Fruit fly (Drosophila melanogaster) whole organism, embryonic: ENCODE measurements around the gene Prosalpha6.
A peak's percentile ranks its signal among the peaks of the same experiment; 100 is the strongest.

Experiments
- Antp ChIP-seq: fragments of 200-800 bp; sonication (Bioruptor generic); optimal IDR thresholded peaks from 3 replicates; lab custom pipeline; 2016; ENCODE audit warnings: missing biosample characterization, missing genetic modification characterization
- Atf3 ChIP-seq: fragments of 200-800 bp; sonication (Bioruptor generic); optimal IDR thresholded peaks from 3 replicates; lab custom pipeline; 2016; ENCODE audit warnings: missing biosample characterization, missing genetic modification characterization
- Blimp-1 ChIP-seq: fragments of 200-800 bp; sonication (Bioruptor generic); optimal IDR thresholded peaks from 3 replicates; lab custom pipeline; 2018; ENCODE audit warnings: missing biosample characterization, missing genetic modification characterization, mild to moderate bottlenecking, moderate library complexity, missing genetic modification reagents
- CG10267 ChIP-seq: fragments of 200-800 bp; sonication (Bioruptor generic); optimal IDR thresholded peaks from 2 replicates; lab custom pipeline; 2018; ENCODE audit warnings: missing biosample characterization, mild to moderate bottlenecking, missing genetic modification characterization, moderate library complexity
- CG12104 ChIP-seq: fragments of 200-800 bp; sonication (Bioruptor generic); optimal IDR thresholded peaks from 3 replicates; lab custom pipeline; 2016; ENCODE audit warnings: missing biosample characterization, missing genetic modification characterization
- CG12391 ChIP-seq: fragments of 200-800 bp; sonication (Bioruptor generic); optimal IDR thresholded peaks from 3 replicates; lab custom pipeline; 2018; ENCODE audit warnings: missing biosample characterization, mild to moderate bottlenecking, missing genetic modification characterization, moderate library complexity
- CG13287 ChIP-seq: fragments of 200-800 bp; sonication (Bioruptor generic); IDR thresholded peaks from 2 replicates; pipeline ENCODE4 v1.3.6; 2022; ENCODE audit warnings: missing biosample characterization, missing genetic modification characterization; ENCODE audit not compliant: partially characterized antibody
- CG13894 ChIP-seq: fragments of 200-800 bp; sonication (Bioruptor generic); optimal IDR thresholded peaks from 3 replicates; lab custom pipeline; 2018; ENCODE audit warnings: missing biosample characterization, mild to moderate bottlenecking, missing genetic modification characterization, moderate library complexity
- CG14441 ChIP-seq: fragments of 200-800 bp; sonication (Bioruptor generic); IDR thresholded peaks from 2 replicates; pipeline ENCODE4 v1.3.6; 2022; ENCODE audit warnings: missing biosample characterization, missing genetic modification characterization
- CG30403 ChIP-seq: fragments of 200-800 bp; sonication (Bioruptor generic); optimal IDR thresholded peaks from 3 replicates; lab custom pipeline; 2016; ENCODE audit warnings: missing biosample characterization, missing genetic modification characterization
- CG32532 ChIP-seq: fragments of 200-800 bp; sonication (Bioruptor generic); IDR thresholded peaks from 2 replicates; pipeline ENCODE4 v1.3.6; 2022; ENCODE audit warnings: missing biosample characterization, missing genetic modification characterization
- CG4617 ChIP-seq: fragments of 200-800 bp; sonication (Bioruptor generic); optimal IDR thresholded peaks from 3 replicates; lab custom pipeline; 2016; ENCODE audit warnings: missing biosample characterization, missing genetic modification characterization, borderline replicate concordance
- CG4820 ChIP-seq: fragments of 200-800 bp; sonication (Bioruptor generic); optimal IDR thresholded peaks from 3 replicates; lab custom pipeline; 2016; ENCODE audit warnings: missing biosample characterization, missing genetic modification characterization
- CG6689 ChIP-seq: fragments of 200-800 bp; sonication (Bioruptor generic); IDR thresholded peaks from 2 replicates; pipeline ENCODE4 v1.3.6; 2022; ENCODE audit warnings: missing biosample characterization, missing genetic modification characterization
- CG7357 ChIP-seq: fragments of 200-800 bp; sonication (Bioruptor generic); IDR thresholded peaks from 3 replicates; pipeline ENCODE4 v1.3.6; 2022; ENCODE audit warnings: missing biosample characterization, missing genetic modification characterization
- CG8388 ChIP-seq: fragments of 200-800 bp; sonication (Bioruptor generic); optimal IDR thresholded peaks from 2 replicates; lab custom pipeline; 2019; ENCODE audit warnings: missing biosample characterization, mild to moderate bottlenecking, missing genetic modification characterization, moderate library complexity
- CG9437 ChIP-seq: fragments of 200-800 bp; sonication (Bioruptor generic); optimal IDR thresholded peaks from 2 replicates; lab custom pipeline; 2018; ENCODE audit warnings: missing biosample characterization, mild to moderate bottlenecking, missing genetic modification characterization
- CG9932 ChIP-seq: fragments of 200-800 bp; sonication (Bioruptor generic); IDR thresholded peaks from 2 replicates; pipeline ENCODE4 v1.3.6; 2022; ENCODE audit warnings: missing biosample characterization, missing genetic modification characterization
- Camta ChIP-seq: fragments of 200-800 bp; sonication (Bioruptor generic); optimal IDR thresholded peaks from 2 replicates; lab custom pipeline; 2016; ENCODE audit warnings: missing biosample characterization, missing genetic modification characterization
- Dll ChIP-seq: fragments of 200-800 bp; sonication (Bioruptor generic); IDR thresholded peaks from 4 replicates; pipeline ENCODE4 v1.3.6; 2022; ENCODE audit warnings: missing biosample characterization, missing genetic modification characterization; ENCODE audit not compliant: partially characterized antibody
- Ets97D ChIP-seq: fragments of 200-800 bp; sonication (Bioruptor generic); optimal IDR thresholded peaks from 3 replicates; lab custom pipeline; 2016; ENCODE audit warnings: missing biosample characterization, missing genetic modification characterization
- Rx ChIP-seq: fragments of 200-800 bp; sonication (Bioruptor generic); IDR thresholded peaks from 2 replicates; pipeline ENCODE4 v1.3.6; 2022; ENCODE audit warnings: missing biosample characterization, missing genetic modification characterization
- Trl ChIP-seq, 3 experiments: fragments of >200 bp in 2 of 3; fragments of 200-800 bp in 1 of 3; sonication (Bioruptor generic) in 1 of 3; optimal IDR thresholded peaks; 2 replicates in 1 of 3; 3 replicates in 2 of 3; lab custom pipeline; 2016 to 2017; ENCODE audit warnings: missing biosample characterization in 1 of 3, missing genetic modification characterization in 1 of 3
- ara ChIP-seq: fragments of 200-800 bp; sonication (Bioruptor generic); IDR thresholded peaks from 2 replicates; pipeline ENCODE4 v1.3.6; 2022; ENCODE audit warnings: missing biosample characterization, missing genetic modification characterization
- ash1 ChIP-seq: fragments of 200-800 bp; sonication (Bioruptor generic); optimal IDR thresholded peaks from 2 replicates; lab custom pipeline; 2018; ENCODE audit warnings: missing biosample characterization, mild to moderate bottlenecking, missing genetic modification characterization
- bowl ChIP-seq: fragments of 200-800 bp; sonication (Bioruptor generic); IDR thresholded peaks from 2 replicates; pipeline ENCODE4 v1.3.6; 2022; ENCODE audit warnings: missing biosample characterization, missing genetic modification characterization
- chif ChIP-seq, 2 experiments: fragments of 200-800 bp; sonication (Bioruptor generic); optimal IDR thresholded peaks; 3 replicates each; lab custom pipeline; 2016; ENCODE audit warnings: missing biosample characterization in 2 of 2, missing genetic modification characterization in 2 of 2
- chm ChIP-seq: fragments of 200-800 bp; sonication (Bioruptor generic); IDR thresholded peaks from 2 replicates; pipeline ENCODE4 v1.3.6; 2022; ENCODE audit warnings: missing biosample characterization, missing genetic modification characterization
- gcm2 ChIP-seq: fragments of 200-800 bp; sonication (Bioruptor generic); optimal IDR thresholded peaks from 2 replicates; lab custom pipeline; 2016; ENCODE audit warnings: missing biosample characterization, missing genetic modification characterization
- gem ChIP-seq: fragments of 200-800 bp; sonication (Bioruptor generic); optimal IDR thresholded peaks from 2 replicates; lab custom pipeline; 2019; ENCODE audit warnings: missing biosample characterization, mild to moderate bottlenecking, missing genetic modification characterization, moderate library complexity
- gfzf ChIP-seq: fragments of 200-800 bp; sonication (Bioruptor generic); optimal IDR thresholded peaks from 2 replicates; lab custom pipeline; 2016; ENCODE audit warnings: missing biosample characterization, mild to moderate bottlenecking, missing genetic modification characterization, moderate library complexity
- grn ChIP-seq: fragments of 200-800 bp; sonication (Bioruptor generic); optimal IDR thresholded peaks from 3 replicates; lab custom pipeline; 2017; ENCODE audit warnings: missing biosample characterization, missing genetic modification characterization
- hbn ChIP-seq: fragments of 200-800 bp; sonication (Bioruptor generic); IDR thresholded peaks from 2 replicates; pipeline ENCODE4 v1.3.6; 2022; ENCODE audit warnings: missing biosample characterization, missing genetic modification characterization; ENCODE audit not compliant: partially characterized antibody
- insv ChIP-seq, 2 experiments: fragments of 200-800 bp; sonication (Bioruptor generic); optimal IDR thresholded peaks; 3 replicates each; lab custom pipeline; 2016 to 2018; ENCODE audit warnings: missing biosample characterization in 2 of 2, missing genetic modification characterization in 2 of 2
- jigr1 ChIP-seq: fragments of 200-800 bp; sonication (Bioruptor generic); IDR thresholded peaks from 3 replicates; pipeline ENCODE4 v1.3.6; 2022; ENCODE audit warnings: missing biosample characterization, missing genetic modification characterization
- knrl ChIP-seq: fragments of 200-800 bp; sonication (Bioruptor generic); IDR thresholded peaks from 3 replicates; pipeline ENCODE4 v1.3.6; 2022; ENCODE audit warnings: missing biosample characterization, missing genetic modification characterization; ENCODE audit not compliant: partially characterized antibody
- lilli ChIP-seq: fragments of 200-800 bp; sonication (Bioruptor generic); optimal IDR thresholded peaks from 3 replicates; lab custom pipeline; 2016; ENCODE audit warnings: missing biosample characterization, missing genetic modification characterization
- mam ChIP-seq: fragments of 200-800 bp; sonication (Bioruptor generic); optimal IDR thresholded peaks from 3 replicates; lab custom pipeline; 2016; ENCODE audit warnings: missing biosample characterization, missing genetic modification characterization
- ro ChIP-seq: fragments of 200-800 bp; sonication (Bioruptor generic); IDR thresholded peaks from 2 replicates; pipeline ENCODE4 v1.3.6; 2022; ENCODE audit warnings: missing biosample characterization, missing genetic modification characterization
- row ChIP-seq: fragments of 200-800 bp; sonication (Bioruptor generic); IDR thresholded peaks from 3 replicates; pipeline ENCODE4 v1.3.6; 2022; ENCODE audit warnings: missing biosample characterization, missing genetic modification characterization
- seq ChIP-seq: fragments of 200-800 bp; sonication (Bioruptor generic); IDR thresholded peaks from 2 replicates; pipeline ENCODE4 v1.3.6; 2022; ENCODE audit warnings: missing biosample characterization, missing genetic modification characterization
- sna ChIP-seq: fragments of 200-800 bp; sonication (Bioruptor generic); IDR thresholded peaks from 2 replicates; pipeline ENCODE4 v1.3.6; 2022; ENCODE audit warnings: missing biosample characterization, missing genetic modification characterization; ENCODE audit not compliant: partially characterized antibody
- tio ChIP-seq: fragments of 200-800 bp; sonication (Bioruptor generic); optimal IDR thresholded peaks from 2 replicates; lab custom pipeline; 2017; ENCODE audit warnings: missing biosample characterization, missing genetic modification characterization, inconsistent platforms
- tna ChIP-seq: fragments of 200-800 bp; sonication (Bioruptor generic); IDR thresholded peaks from 2 replicates; pipeline ENCODE4 v1.3.6; 2022; ENCODE audit warnings: missing biosample characterization, missing genetic modification characterization; ENCODE audit not compliant: partially characterized antibody
- trem ChIP-seq: fragments of 200-800 bp; optimal IDR thresholded peaks from 3 replicates; lab custom pipeline; 2019; ENCODE audit warnings: missing biosample characterization, mild to moderate bottlenecking, missing genetic modification characterization, moderate library complexity
- vnd ChIP-seq: fragments of 200-800 bp; sonication (Bioruptor generic); IDR thresholded peaks from 3 replicates; pipeline ENCODE4 v1.3.6; 2022; ENCODE audit warnings: missing biosample characterization, missing genetic modification characterization; ENCODE audit not compliant: partially characterized antibody
- wor ChIP-seq: fragments of 200-800 bp; sonication (Bioruptor generic); IDR thresholded peaks from 2 replicates; pipeline ENCODE4 v1.3.6; 2022; ENCODE audit warnings: missing biosample characterization, missing genetic modification characterization
- zen ChIP-seq: fragments of 200-800 bp; sonication (Bioruptor generic); optimal IDR thresholded peaks from 3 replicates; lab custom pipeline; 2018; ENCODE audit warnings: missing biosample characterization, mild to moderate bottlenecking, missing genetic modification characterization, moderate library complexity

Prosalpha6 gene

DNA sequence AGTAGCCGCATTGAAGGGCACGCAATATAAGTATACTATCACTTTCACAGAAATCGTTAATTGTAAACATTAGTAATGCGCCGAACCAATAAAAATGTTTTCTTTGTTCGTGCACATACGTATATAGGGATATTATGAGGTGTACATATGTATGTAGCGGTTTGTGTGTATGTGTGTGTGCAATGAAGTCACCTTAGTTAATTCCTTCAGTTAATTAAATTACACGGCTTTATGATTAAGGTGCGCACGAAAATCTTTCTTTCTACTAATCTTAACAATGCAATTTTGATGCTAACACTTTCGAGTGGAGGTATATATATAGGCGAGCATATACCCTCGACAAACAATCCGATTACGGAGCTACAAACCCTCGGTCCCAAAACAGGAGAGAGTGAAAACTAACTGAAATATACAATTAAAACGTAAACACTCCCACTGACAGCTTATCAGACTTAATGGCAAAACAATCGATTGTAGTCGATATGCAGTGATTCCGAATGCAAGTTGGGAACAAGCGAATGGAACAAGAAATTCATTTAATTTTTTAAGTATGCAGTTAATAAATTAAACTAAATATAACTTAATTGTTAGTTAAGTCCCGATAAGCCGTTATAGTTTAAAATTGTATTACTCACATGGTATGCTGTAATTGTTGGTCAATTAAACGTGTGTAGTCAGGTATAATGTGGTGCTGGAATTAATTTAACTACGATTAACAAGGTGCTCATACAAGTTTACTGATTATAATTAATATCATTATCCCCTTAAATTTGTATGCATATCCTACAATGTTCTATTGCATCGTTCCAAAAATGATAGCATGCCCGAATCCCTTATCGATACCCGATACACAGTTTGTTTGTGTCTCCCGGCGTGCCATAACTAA is at the start of gene Prosalpha6, which contains the start of gene Npc1a (continued):
- TF ChIP-seq CG13894 (no peak), Ets97D (GFP tag; lab: Kevin White, UChicago) (peak; percentile 68), CG30403 (peak; percentile 37), Dll (GFP tag; lab: Robert Waterston, UW) (peak; percentile 66; the same call in 2 of the 4 replicates), seq (GFP tag; lab: Robert Waterston, UW) (no peak), CG4617 (peak; percentile 11), row (GFP tag; lab: Robert Waterston, UW) (peak; percentile 71), Camta (GFP tag; lab: Kevin White, UChicago) (no peak), gcm2 (GFP tag; lab: Kevin White, UChicago) (peak; percentile 1), CG12391 (peak; percentile 55), gem (tag; lab: Kevin White, UChicago) (no peak), CG4820 (GFP tag; lab: Kevin White, UChicago) (peak; percentile 34), Antp (GFP tag; lab: Kevin White, UChicago) (no peak), Atf3 (GFP tag; lab: Kevin White, UChicago) (no peak), CG32532 (no peak), jigr1 (GFP tag; lab: Robert Waterston, UW) (no peak), vnd (GFP tag; lab: Robert Waterston, UW) (peak; percentile 59; the same call in 1 of the 3 replicates), insv (GFP tag; optimal IDR thresholded peaks at IDR 0.05; lab: Kevin White, UChicago) (peak in 1 of 2 experiments; percentile 58), chm (0 out of 2 replicates have a peak, but pooled peaks have one; percentile 10), ash1 (GFP tag; lab: Kevin White, UChicago) (no peak), bowl (GFP tag; lab: Robert Waterston, UW) (no peak), CG9932 (GFP tag; lab: Robert Waterston, UW) (no peak), Rx (GFP tag; lab: Robert Waterston, UW) (no peak), knrl (GFP tag; lab: Robert Waterston, UW) (peak; percentile 74), CG10267 (tag; lab: Kevin White, UChicago) (peak; percentile 20), grn (GFP tag; lab: Kevin White, UChicago) (peak; percentile 14), sna (GFP tag; lab: Robert Waterston, UW) (0 out of 2 replicates have a peak, but pooled peaks have one; percentile 43), CG8388 (GFP tag; lab: Kevin White, UChicago) (no peak), Trl (optimal IDR thresholded peaks at IDR 0.05; lab: Kevin White, UChicago) (no peak), Trl (GFP tag; optimal IDR thresholded peaks at IDR 0.05; lab: Kevin White, UChicago) (no peak), lilli (GFP tag; lab: Kevin White, UChicago) (peak; percentile 28), CG13287 (peak; percentile 62), tna (no peak), Blimp-1 (GFP tag; lab: Kevin White, UChicago) (no peak), trem (tag; lab: Kevin White, UChicago) (peak; percentile 39), gfzf (peak; percentile 8), chif (GFP tag; optimal IDR thresholded peaks at IDR 0.05; lab: Kevin White, UChicago) (no peak), CG12104 (GFP tag; lab: Kevin White, UChicago) (no peak), CG7357 (GFP tag; lab: Robert Waterston, UW) (no peak), CG14441 (GFP tag; lab: Robert Waterston, UW) (no peak), ro (GFP tag; lab: Robert Waterston, UW) (no peak), CG6689 (GFP tag; lab: Robert Waterston, UW) (no peak), CG9437 (GFP tag; lab: Kevin White, UChicago) (peak; percentile 72), mam (GFP tag; lab: Kevin White, UChicago) (peak; percentile 1), wor (GFP tag; lab: Robert Waterston, UW) (no peak), ara (GFP tag; lab: Robert Waterston, UW) (no peak), zen (tag; lab: Kevin White, UChicago) (peak; percentile 70), hbn (GFP tag; lab: Robert Waterston, UW) (peak; percentile 54), tio (GFP tag; lab: Kevin White, UChicago) (no peak)
